Worm (Caenorhabditis elegans) whole organism, young adult: ENCODE measurements around the gene attf-5.

ENCODE experiments used
- C06A6.2 ChIP-seq: fragments of 200-800 bp; sonication (Bioruptor generic); conservative IDR thresholded peaks from 2 replicates; pipeline ENCODE4 v1.3.6; 2022; ENCODE audit warnings: missing genetic modification characterization, missing compliant biosample characterization
- C17E4.6 ChIP-seq: fragments of 200-800 bp; sonication (Bioruptor generic); IDR thresholded peaks from 2 replicates; pipeline ENCODE4 v1.3.6; 2022; ENCODE audit warnings: missing genetic modification reagents, missing genetic modification characterization, missing compliant biosample characterization
- F57C9.4 ChIP-seq: sonication (generic microtip); optimal IDR thresholded peaks from 2 replicates; lab custom pipeline; 2017; ENCODE audit warnings: mild to moderate bottlenecking, missing genetic modification characterization, missing compliant biosample characterization
- Y53F4B.3 ChIP-seq: fragments of 200-800 bp; sonication (Bioruptor generic); IDR thresholded peaks from 2 replicates; pipeline ENCODE4 v1.3.6; 2022; ENCODE audit warnings: missing genetic modification reagents, missing genetic modification characterization, missing compliant biosample characterization
- Y53G8AR.9 ChIP-seq: fragments of 200-800 bp; sonication (Bioruptor generic); conservative IDR thresholded peaks from 2 replicates; pipeline ENCODE4 v1.3.6; 2022; ENCODE audit warnings: missing genetic modification reagents, missing genetic modification characterization, missing compliant biosample characterization
- Y67H2A.10 ChIP-seq: fragments of 200-800 bp; sonication (Bioruptor generic); conservative IDR thresholded peaks from 2 replicates; pipeline ENCODE4 v1.3.6; 2022; ENCODE audit warnings: missing genetic modification reagents, missing genetic modification characterization, missing compliant biosample characterization
- Y79H2A.3 ChIP-seq: fragments of 200-800 bp; sonication (Bioruptor generic); conservative IDR thresholded peaks from 2 replicates; pipeline ENCODE4 v1.3.6; 2022; ENCODE audit warnings: missing genetic modification reagents, missing genetic modification characterization, missing compliant biosample characterization
- ZK185.1 ChIP-seq: sonication (generic microtip); optimal IDR thresholded peaks from 2 replicates; lab custom pipeline; 2016; ENCODE audit warnings: mild to moderate bottlenecking, missing genetic modification characterization, missing compliant biosample characterization; ENCODE audit not compliant: poor library complexity, severe bottlenecking
- akir-1 ChIP-seq: fragments of 200-800 bp; sonication (Bioruptor generic); optimal IDR thresholded peaks from 2 replicates; lab custom pipeline; 2018; ENCODE audit warnings: mild to moderate bottlenecking, missing genetic modification characterization, moderate library complexity, missing compliant biosample characterization
- atf-7 ChIP-seq: sonication (generic microtip); optimal IDR thresholded peaks from 2 replicates; lab custom pipeline; 2017; ENCODE audit warnings: mild to moderate bottlenecking, missing genetic modification characterization, missing compliant biosample characterization
- attf-3 ChIP-seq: fragments of 200-800 bp; sonication (Bioruptor generic); conservative IDR thresholded peaks from 2 replicates; pipeline ENCODE4 v1.3.6; 2022; ENCODE audit warnings: missing genetic modification reagents, missing genetic modification characterization, missing compliant biosample characterization
- attf-5 ChIP-seq: fragments of 200-800 bp; sonication (Bioruptor generic); optimal IDR thresholded peaks from 2 replicates; lab custom pipeline; 2018; ENCODE audit warnings: mild to moderate bottlenecking, missing genetic modification characterization, missing compliant biosample characterization
- attf-6 ChIP-seq: fragments of 200-800 bp; sonication (Bioruptor generic); IDR thresholded peaks from 2 replicates; pipeline ENCODE4 v1.3.6; 2022; ENCODE audit warnings: missing genetic modification reagents, missing genetic modification characterization, missing compliant biosample characterization
- ceh-40 ChIP-seq: fragments of 200-800 bp; sonication (Bioruptor generic); IDR thresholded peaks from 2 replicates; pipeline ENCODE4 v1.3.6; 2022; ENCODE audit warnings: missing genetic modification characterization, missing compliant biosample characterization
- egl-18 ChIP-seq: fragments of 200-800 bp; sonication (Bioruptor generic); IDR thresholded peaks from 2 replicates; pipeline ENCODE4 v1.3.6; 2022; ENCODE audit warnings: missing genetic modification reagents, missing genetic modification characterization, missing compliant biosample characterization
- let-526 ChIP-seq: fragments of 200-800 bp; sonication (Bioruptor generic); IDR thresholded peaks from 2 replicates; pipeline ENCODE4 v1.3.6; 2022; ENCODE audit warnings: missing genetic modification reagents, missing genetic modification characterization, missing compliant biosample characterization
- madf-10 ChIP-seq: sonication (generic microtip); optimal IDR thresholded peaks from 2 replicates; lab custom pipeline; 2016; ENCODE audit warnings: mild to moderate bottlenecking, missing genetic modification characterization, missing compliant biosample characterization
- madf-6 ChIP-seq: fragments of 200-800 bp; sonication (Bioruptor generic); IDR thresholded peaks from 2 replicates; pipeline ENCODE4 v1.3.6; 2022; ENCODE audit warnings: missing genetic modification reagents, missing genetic modification characterization, missing compliant biosample characterization
- madf-8 ChIP-seq: fragments of 200-800 bp; sonication (Bioruptor generic); conservative IDR thresholded peaks from 2 replicates; pipeline ENCODE4 v1.3.6; 2022; ENCODE audit warnings: missing genetic modification reagents, missing genetic modification characterization, missing compliant biosample characterization
- mes-4 ChIP-seq: sonication (generic microtip); optimal IDR thresholded peaks from 2 replicates; lab custom pipeline; 2016; ENCODE audit warnings: missing genotype, missing genetic modification characterization, missing compliant biosample characterization
- nfya-1 ChIP-seq: sonication (generic microtip); optimal IDR thresholded peaks from 2 replicates; lab custom pipeline; 2017; ENCODE audit warnings: antibody characterized with exemption, missing compliant biosample characterization, missing genetic modification characterization, borderline replicate concordance; ENCODE audit not compliant: insufficient read depth
- nfya-2 ChIP-seq: fragments of 200-800 bp; sonication (Bioruptor generic); IDR thresholded peaks from 2 replicates; pipeline ENCODE4 v1.3.6; 2022; ENCODE audit warnings: missing genetic modification reagents, missing genetic modification characterization, missing compliant biosample characterization
- nhr-27 ChIP-seq: fragments of 200-800 bp; sonication (Bioruptor generic); optimal IDR thresholded peaks from 2 replicates; lab custom pipeline; 2018; ENCODE audit warnings: mild to moderate bottlenecking, missing genetic modification characterization, moderate library complexity, missing compliant biosample characterization
- nhr-80 ChIP-seq: sonication (generic microtip); optimal IDR thresholded peaks from 2 replicates; lab custom pipeline; 2016; ENCODE audit warnings: missing genetic modification characterization, missing compliant biosample characterization
- pha-4 ChIP-seq: fragments of 150-350 bp; sonication (generic microtip); optimal IDR thresholded peaks from 2 replicates; lab custom pipeline; 2014; ENCODE audit warnings: missing biosample characterization, missing genetic modification reagents, missing genetic modification characterization
- rcor-1 ChIP-seq: fragments of 200-800 bp; sonication (Bioruptor generic); IDR thresholded peaks from 2 replicates; pipeline ENCODE4 v1.3.6; 2022; ENCODE audit warnings: missing genetic modification reagents, missing genetic modification characterization, missing compliant biosample characterization
- rec-8 ChIP-seq, 2 experiments: sonication (generic microtip); optimal IDR thresholded peaks; 2 replicates each; lab custom pipeline; 2016; ENCODE audit warnings: mild to moderate bottlenecking in 2 of 2, missing genetic modification characterization in 2 of 2, missing genetic modification reagents in 2 of 2, missing genotype in 2 of 2, missing biosample characterization in 1 of 2, missing compliant biosample characterization in 1 of 2, moderate library complexity in 1 of 2
- repo-1 ChIP-seq: sonication (generic microtip); optimal IDR thresholded peaks from 2 replicates; lab custom pipeline; 2017; ENCODE audit warnings: mild to moderate bottlenecking, missing genetic modification characterization, missing compliant biosample characterization
- snpc-1.3 ChIP-seq: sonication (generic microtip); optimal IDR thresholded peaks from 2 replicates; lab custom pipeline; 2017; ENCODE audit warnings: missing genetic modification characterization, mild to moderate bottlenecking, missing compliant biosample characterization, antibody characterized with exemption, moderate library complexity, missing genotype, missing genetic modification reagents; ENCODE audit not compliant: insufficient read depth
- tbx-9 ChIP-seq: sonication (generic microtip); optimal IDR thresholded peaks from 2 replicates; lab custom pipeline; 2016; ENCODE audit warnings: borderline replicate concordance, missing genetic modification characterization, inconsistent platforms, missing compliant biosample characterization
- zim-3 ChIP-seq: sonication (generic microtip); optimal IDR thresholded peaks from 2 replicates; lab custom pipeline; 2017; ENCODE audit warnings: mild to moderate bottlenecking, missing genetic modification characterization, moderate library complexity, missing compliant biosample characterization
- ztf-28 ChIP-seq: fragments of 200-800 bp; sonication (Bioruptor generic); IDR thresholded peaks from 2 replicates; pipeline ENCODE4 v1.3.6; 2022; ENCODE audit warnings: missing genetic modification reagents, missing genetic modification characterization, missing compliant biosample characterization
- ztf-6 ChIP-seq: fragments of 200-800 bp; sonication (Bioruptor generic); IDR thresholded peaks from 2 replicates; pipeline ENCODE4 v1.3.6; 2022; ENCODE audit warnings: missing genetic modification reagents, missing genetic modification characterization, missing compliant biosample characterization

Gene attf-5

ce11 chrX:830185-830584, 42.0 kb downstream of the attf-5 start:
- TF ChIP-seq nfya-2 (GFP tag; lab: Robert Waterston, UW) (no peak), zim-3 (tag; lab: Kevin White, UChicago) (no peak), Y53G8AR.9 (no peak), repo-1 (no peak), ceh-40 (GFP tag; lab: Robert Waterston, UW) (no peak), attf-3 (no peak), ztf-28 (GFP tag; lab: Robert Waterston, UW) (no peak), let-526 (no peak), nhr-27 (no peak), atf-7 (tag; lab: Kevin White, UChicago) (no peak), rcor-1 (no peak), attf-5 (GFP tag; lab: Kevin White, UChicago) (no peak), C06A6.2 (GFP tag; lab: Robert Waterston, UW) (no peak), snpc-1.3 (tag; lab: Kevin White, UChicago) (no peak)

- TF ChIP-seq C17E4.6 (GFP tag; lab: Robert Waterston, UW) = no peak
- TF ChIP-seq C06A6.2 (GFP tag; lab: Robert Waterston, UW) = no peak
- no peak for TF ChIP-seq rec-8 (tag; optimal IDR thresholded peaks at IDR 0.05; lab: Kevin White, UChicago)
- no peak for TF ChIP-seq ceh-40 (GFP tag; lab: Robert Waterston, UW)
- TF ChIP-seq attf-6 (GFP tag; lab: Robert Waterston, UW) = no peak
- TF ChIP-seq ztf-6 (GFP tag; lab: Robert Waterston, UW) = no peak
- no peak for TF ChIP-seq nfya-1 (tag; lab: Kevin White, UChicago)
- TF ChIP-seq madf-6 (GFP tag; lab: Robert Waterston, UW) = no peak
- TF ChIP-seq snpc-1.3 (tag; lab: Kevin White, UChicago) = no peak
- TF ChIP-seq madf-8 (GFP tag; lab: Robert Waterston, UW) = no peak
- no peak for TF ChIP-seq Y53F4B.3 (GFP tag; lab: Robert Waterston, UW)
- no peak for TF ChIP-seq nhr-27
Observed at ce11 chrX:834478-834877, 46.3 kb downstream of the attf-5 start, which contains the start of gene F39H12.1. TSS of gene F39H12.1 (plus strand) at chrX:834778.

ce11 chrX:841393-841792, 53.2 kb downstream of the attf-5 start, which contains the start of gene F39H12.3:
TSS of gene F39H12.3 (minus strand) at chrX:841493.
- TF ChIP-seq akir-1 (GFP tag; lab: Kevin White, UChicago) = no peak
- TF ChIP-seq Y79H2A.3 (GFP tag; lab: Robert Waterston, UW) = no peak
- TF ChIP-seq madf-6 (GFP tag; lab: Robert Waterston, UW) = no peak
- no peak for TF ChIP-seq Y67H2A.10 (GFP tag; lab: Robert Waterston, UW)
- TF ChIP-seq F57C9.4 (tag; lab: Kevin White, UChicago) = no peak
- no peak for TF ChIP-seq nfya-2 (GFP tag; lab: Robert Waterston, UW)
- TF ChIP-seq repo-1 = no peak
- TF ChIP-seq attf-5 (GFP tag; lab: Kevin White, UChicago) = no peak
- no peak for TF ChIP-seq mes-4
- no peak for TF ChIP-seq madf-10 (tag; lab: Kevin White, UChicago)
- TF ChIP-seq nhr-80 (tag; lab: Kevin White, UChicago) = no peak
- TF ChIP-seq pha-4 (tag; lab: Kevin White, UChicago) = no peak
- no peak for TF ChIP-seq tbx-9 (tag; lab: Kevin White, UChicago)
- TF ChIP-seq madf-8 (GFP tag; lab: Robert Waterston, UW) = no peak
- TF ChIP-seq ZK185.1 = no peak
- TF ChIP-seq atf-7 (tag; lab: Kevin White, UChicago) = no peak
- no peak for TF ChIP-seq egl-18 (GFP tag; lab: Robert Waterston, UW)
- TF ChIP-seq, all 124 proteins: peak for 0
